Worm (Caenorhabditis elegans): ENCODE measurements around the gene F29A7.6.

F29A7.6 gene

DNA sequence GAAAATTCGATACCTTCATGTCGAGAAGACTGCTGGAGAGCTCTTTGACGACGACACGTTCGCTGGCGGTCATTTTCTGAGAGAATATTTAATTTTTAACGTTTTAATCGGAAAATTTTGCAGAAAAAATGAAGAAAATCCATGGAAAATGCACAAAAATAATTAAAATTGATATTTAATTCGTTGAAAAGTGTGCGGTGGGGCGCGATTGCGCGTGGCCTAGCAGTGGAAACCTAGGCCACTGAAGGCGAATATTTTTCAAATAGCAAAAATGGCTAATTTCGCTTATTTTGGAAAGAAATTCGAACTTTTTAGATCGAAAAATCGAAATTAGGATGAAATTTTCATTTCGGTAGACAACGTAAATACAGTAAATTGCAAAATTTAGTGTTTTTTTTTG is at the start of gene F29A7.6:
F29A7.6 (minus strand) TSS at position 76 of the 400 bp plus-strand sequence.
- TF ChIP-seq unc-62 (GFP tag; optimal IDR thresholded peaks at IDR 0.05) = no peak

DNA sequence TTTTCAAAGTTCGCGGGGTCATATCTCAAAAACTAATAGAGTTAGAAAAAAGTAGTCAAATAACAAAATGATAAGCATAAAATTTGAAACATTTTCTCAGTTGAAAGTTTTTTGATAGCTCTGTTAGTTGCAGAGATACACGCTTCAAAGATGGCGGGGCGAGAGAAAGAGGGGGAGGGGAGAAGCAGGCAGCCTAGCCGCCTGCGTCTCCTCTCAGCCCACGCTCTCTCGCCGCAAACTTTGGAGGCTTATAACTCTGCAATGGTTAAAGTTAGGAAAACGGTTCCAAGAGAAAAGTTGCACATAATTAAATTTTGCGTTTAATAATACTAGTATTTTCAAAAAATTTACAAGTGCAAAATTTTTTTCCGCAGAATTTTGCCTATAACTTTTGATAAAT is 49.4 kb upstream of the F29A7.6 start:
- TF ChIP-seq unc-62 (GFP tag; optimal IDR thresholded peaks at IDR 0.05) = no peak

DNA sequence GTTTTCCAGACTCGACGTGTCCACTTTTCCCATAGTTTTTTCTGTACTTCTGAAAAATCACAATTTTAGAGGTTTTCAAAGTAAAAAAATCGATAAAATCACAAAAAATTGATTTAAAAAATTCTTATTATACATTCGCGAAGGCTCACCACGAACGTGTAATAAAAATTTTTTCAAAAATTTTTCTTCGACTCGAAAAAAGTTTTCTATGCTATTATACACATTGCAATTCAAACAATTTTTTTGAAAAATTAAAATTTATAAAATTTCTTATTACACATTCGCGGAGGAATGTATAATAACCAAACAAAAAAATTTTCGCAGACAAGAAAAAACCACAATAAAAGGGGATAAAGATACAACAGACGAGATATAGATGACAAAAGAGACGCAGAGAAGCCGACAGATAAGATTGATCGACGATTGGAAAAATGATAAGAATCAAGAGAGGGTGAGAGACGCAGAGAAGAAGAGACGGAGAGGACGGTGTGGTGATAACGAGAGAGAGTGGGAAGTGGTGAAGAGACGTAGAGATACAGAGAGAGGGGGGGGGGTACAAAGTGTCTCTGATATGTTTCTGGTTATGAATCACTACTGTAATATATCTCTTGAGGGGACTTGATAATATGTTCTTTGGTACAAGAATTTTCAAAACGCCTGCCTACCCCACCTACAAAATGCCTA is 48.3 kb upstream of the F29A7.6 start, which contains the start of gene nhr-119:
nhr-119 (minus strand) TSS at position 51 of the 684 bp plus-strand sequence.
- TF ChIP-seq unc-62 (GFP tag; optimal IDR thresholded peaks at IDR 0.05) = no peak

DNA sequence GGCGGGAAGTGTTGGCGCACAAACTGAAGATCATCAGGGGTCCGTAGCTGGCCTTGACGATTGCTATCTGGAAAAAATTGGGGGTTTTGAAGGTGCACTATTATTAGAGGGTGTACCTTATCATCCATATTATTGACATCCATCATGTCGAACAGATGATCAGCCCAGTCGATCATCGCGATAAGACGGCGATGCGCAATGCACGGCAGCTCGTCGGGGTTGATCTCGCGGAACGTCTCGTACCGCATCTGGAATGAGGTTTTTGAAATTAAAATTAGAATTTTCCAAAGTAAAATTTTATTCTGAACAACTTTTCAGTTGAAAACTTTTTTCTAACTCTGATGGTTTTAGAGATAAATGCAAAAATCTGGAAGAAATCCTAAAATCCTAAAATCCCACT is 45.5 kb upstream of the F29A7.6 start:
- TF ChIP-seq unc-62 (GFP tag; optimal IDR thresholded peaks at IDR 0.05) = no peak

DNA sequence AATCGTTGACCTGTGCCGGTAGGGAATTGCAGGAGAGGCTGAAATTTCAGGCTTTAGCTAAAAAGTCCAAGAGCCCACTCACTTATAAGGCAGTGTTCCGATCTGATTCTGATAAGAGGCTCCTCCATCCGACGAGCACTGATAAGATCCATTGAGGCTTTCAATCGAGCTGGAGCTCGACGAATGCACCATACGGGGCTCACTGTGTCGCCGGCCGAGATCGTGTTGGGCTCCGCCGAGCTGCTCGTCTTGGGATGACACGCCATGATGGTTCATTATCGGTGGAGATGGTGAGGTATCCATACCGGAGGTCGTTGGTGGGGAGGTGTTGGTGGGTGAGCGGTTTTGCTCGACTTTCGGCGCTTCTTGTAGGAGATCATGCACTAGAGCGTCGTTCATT is 44.0 kb upstream of the F29A7.6 start:
- no peak for TF ChIP-seq unc-62 (GFP tag; optimal IDR thresholded peaks at IDR 0.05)

DNA sequence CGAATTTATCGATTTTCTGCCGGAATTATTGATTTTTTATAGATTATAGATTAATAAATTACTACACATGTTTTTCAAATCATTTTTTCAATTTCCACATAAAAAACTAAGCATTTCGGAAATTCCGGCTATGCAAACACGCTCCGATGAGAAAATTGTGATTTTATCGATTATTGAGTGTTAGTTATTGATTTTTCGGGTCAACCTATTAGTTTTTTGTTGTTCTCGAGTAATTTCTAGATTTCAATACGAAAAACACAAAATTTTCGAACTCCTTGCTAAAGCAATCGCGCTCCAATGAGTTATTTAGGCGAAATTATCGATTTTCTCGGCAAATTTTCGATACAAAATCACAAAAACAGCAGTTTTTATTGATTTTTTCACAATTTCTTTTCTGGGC is 43.0 kb upstream of the F29A7.6 start:
- TF ChIP-seq unc-62 (GFP tag; optimal IDR thresholded peaks at IDR 0.05) = no peak

DNA sequence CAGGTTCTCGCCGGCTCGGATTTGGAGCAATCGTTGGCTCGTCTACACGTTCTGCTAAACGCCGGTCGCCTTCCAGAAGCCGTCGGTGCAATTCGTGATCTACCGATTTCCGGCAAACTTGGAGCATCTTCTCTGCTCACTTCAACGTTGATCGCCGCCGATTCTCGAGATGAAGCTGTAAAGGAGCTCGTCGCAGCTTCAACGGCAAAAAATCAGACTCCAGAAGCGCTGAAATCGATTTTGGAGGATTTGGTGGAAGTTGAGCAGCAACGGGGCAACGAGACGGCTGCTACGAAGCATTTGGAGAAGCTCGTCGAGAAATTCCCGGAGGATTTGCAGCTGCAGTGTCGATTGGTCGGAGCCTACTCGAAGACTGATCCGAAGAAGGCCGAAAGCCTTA is 39.3 kb upstream of the F29A7.6 start:
- TF ChIP-seq unc-62 (GFP tag; optimal IDR thresholded peaks at IDR 0.05) = no peak

DNA sequence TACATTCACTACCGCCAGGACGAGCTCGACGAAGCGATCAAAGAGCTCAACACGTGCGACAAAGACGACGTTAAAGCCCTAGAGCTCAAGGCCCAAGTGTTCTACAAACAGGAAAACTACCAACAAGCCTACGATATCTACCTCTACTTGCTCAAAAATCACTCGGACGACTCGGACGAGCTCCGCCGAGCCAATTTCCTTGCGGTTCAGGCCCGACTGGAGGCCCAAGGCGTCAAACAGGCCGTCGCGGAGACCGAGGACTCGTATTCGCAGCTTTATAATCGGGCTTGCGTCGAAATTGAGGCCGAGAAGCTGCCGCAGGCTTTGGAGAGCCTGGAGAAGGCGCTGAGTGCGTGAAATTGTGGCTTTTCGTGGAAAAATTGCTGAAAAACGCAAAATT is 35.4 kb upstream of the F29A7.6 start:
- TF ChIP-seq unc-62 (GFP tag; optimal IDR thresholded peaks at IDR 0.05) = no peak

DNA sequence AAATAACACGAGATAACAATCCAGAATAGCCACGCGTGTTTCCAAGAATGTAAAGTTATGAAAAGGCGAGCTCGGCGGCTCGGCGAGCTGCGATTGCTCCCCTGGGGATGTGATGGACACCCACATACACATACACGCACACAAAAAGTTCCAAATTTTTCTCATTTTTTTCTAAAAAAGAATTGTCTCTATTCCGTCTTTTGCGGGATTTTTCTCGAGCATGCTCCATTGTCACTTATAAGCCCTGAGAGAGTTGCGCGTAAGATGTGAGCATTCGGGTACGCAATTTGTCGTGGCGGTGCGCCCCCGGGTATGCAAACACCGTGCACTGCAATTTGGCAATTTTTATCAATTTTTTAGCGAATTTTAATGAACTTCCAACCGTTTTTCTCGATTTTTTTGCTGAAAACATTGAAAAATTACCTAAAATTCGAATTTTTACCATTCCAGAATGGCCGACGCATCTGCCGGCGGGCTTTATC is 34.7 kb upstream of the F29A7.6 start, which contains the start of the genes F08D12.12 and srpa-72:
F08D12.12 (minus strand) TSS at position 51 of the 482 bp plus-strand sequence.
srpa-72 (plus strand) TSS at position 451 of the 482 bp plus-strand sequence.
- TF ChIP-seq unc-62 (GFP tag; optimal IDR thresholded peaks at IDR 0.05) = no peak

DNA sequence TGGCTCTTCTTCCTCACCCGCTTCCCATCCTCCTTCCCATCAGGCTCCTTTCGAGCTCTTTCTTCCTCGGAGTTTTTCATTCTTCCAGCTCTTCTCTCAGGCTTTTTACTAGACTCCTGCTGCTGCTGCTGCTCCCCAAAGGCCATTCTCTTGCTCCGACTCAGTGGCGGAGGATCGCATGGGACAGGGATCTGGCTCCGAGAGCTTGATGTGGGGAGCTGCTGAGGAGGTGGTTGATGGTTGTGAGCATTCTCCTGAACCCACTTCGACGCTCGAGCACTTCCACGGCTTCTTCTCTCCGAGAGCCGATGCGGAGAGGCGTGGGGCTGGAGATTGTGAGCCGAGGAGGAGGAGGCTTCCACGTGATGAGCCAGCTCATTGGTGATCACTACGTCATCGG is 33.4 kb upstream of the F29A7.6 start:
- TF ChIP-seq unc-62 (GFP tag; optimal IDR thresholded peaks at IDR 0.05) = no peak

DNA sequence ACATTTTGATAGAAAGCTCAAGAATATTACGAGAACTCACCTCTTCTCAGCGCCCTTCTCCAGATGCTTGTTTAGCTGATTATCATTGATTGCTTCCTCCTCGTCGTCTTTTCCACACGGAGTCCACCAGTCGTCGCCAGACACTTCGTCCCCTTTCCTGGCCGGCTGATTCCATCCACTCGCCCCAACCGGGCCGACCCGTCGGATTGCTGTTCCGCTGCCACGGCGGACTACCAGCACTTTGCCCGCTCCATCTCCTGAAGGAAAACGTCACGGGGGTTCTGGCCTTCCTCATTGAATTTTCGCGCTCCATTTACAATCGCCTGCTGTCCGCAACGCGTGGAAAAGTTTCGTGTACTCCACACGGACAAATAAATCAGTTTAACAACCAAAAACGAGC is 31.0 kb upstream of the F29A7.6 start:
- TF ChIP-seq unc-62 (GFP tag; optimal IDR thresholded peaks at IDR 0.05) = no peak

DNA sequence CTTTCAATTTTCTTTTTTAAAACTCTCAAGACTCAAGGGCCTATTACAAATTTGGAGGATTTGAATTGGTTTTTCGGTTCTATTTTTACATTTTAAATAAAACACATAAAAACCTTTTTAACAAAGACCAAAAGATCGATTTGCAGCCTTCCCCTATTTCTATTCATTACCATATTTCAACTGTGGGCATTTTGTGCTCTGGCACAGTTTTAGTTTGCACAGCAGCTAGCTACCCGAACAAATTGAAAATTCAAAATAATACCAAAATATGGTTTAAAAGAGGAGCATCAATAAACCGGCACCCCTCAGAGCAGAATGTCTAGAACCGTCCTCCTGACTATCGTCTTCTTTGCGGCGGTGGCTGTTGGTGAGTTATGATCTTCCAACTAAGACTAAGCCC is 28.9 kb upstream of the F29A7.6 start, which contains the start of gene F08D12.2:
F08D12.2 (plus strand) TSS at position 301 of the 400 bp plus-strand sequence.
- TF ChIP-seq unc-62 (GFP tag; optimal IDR thresholded peaks at IDR 0.05) = no peak

DNA sequence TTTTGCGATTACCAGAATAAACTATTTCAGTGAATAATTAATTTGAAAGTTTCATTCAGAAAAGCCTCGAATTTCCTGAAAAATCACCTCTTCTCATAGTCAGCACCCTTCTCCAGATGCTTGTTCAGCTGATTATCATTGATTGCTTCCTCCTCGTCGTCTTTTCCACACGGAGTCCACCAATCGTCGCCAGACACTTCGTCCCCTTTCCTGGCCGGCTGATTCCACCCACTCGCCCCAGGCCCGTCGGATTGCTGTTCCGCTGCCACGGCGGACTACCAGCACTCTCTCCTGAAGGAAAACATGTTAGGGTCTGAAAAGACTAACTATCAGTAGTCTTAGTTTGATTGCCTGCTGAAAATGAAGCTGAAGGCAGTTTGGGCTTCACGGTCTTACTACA is 28.4 kb upstream of the F29A7.6 start:
- TF ChIP-seq unc-62 (GFP tag; optimal IDR thresholded peaks at IDR 0.05) = no peak

DNA sequence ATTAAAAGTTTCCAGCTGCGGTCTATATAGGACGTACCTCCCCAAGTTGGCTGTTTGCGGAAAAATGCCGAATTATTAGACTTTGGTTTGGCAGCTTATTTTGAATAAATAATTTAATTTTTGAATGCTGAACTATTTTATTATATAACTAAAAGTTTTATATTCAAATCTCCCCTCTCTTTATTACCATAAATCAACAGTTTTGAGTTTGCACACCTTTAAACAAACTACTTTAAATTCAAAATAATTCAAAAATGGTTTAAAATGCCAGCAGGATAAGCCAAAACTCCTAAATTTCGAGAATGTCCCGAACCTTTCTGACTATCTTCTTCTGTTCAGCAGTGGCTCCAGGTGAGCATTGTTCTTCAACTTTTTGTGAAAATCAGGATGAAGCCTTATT is 26.8 kb upstream of the F29A7.6 start, which contains the start of gene F08D12.3:
F08D12.3 (plus strand) TSS at position 301 of the 400 bp plus-strand sequence.
- TF ChIP-seq unc-62 (GFP tag; optimal IDR thresholded peaks at IDR 0.05) = no peak

DNA sequence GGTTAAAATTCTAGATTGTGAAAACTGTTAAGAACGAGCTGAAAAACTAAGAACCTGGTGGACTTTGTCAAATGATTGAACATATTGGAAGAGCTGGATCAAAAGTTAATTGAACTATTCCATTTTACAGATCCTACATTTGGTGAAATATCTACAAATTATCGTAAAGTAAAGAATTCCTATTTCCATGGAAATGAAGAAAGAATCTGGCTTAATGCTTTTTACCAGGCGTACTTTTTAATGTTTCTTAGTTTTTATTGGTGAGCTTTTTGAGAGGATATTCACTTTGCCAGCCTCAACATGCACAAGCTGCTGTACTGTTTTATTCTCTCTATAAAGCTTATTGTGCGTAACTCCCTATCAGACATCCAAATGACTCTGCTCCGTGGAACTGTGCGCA is 25.4 kb upstream of the F29A7.6 start, which contains the start of gene F08D12.4:
F08D12.4 (plus strand) TSS at position 301 of the 400 bp plus-strand sequence.
- TF ChIP-seq unc-62 (GFP tag; optimal IDR thresholded peaks at IDR 0.05) = no peak

DNA sequence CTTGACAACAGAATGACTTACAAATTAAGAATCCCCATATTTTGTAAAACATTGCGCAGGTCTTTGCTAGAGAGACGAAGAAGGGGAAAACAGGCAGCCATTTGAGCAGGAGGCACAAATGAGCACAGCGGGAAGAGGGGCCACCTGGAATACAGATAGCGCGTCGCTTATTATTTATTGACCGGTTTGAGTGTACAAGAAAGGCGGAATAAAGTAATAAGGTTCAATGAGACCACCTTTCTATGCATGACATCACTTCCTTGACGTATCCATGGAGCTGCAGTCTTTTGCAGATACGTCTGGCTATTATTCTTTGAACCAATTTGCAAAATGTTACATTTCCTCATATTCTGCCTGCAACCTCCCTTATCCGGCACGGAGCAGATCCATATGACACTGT is 22.5 kb upstream of the F29A7.6 start, which contains the start of gene fbxb-111:
fbxb-111 (minus strand) TSS at position 101 of the 400 bp plus-strand sequence.
- no peak for TF ChIP-seq unc-62 (GFP tag; optimal IDR thresholded peaks at IDR 0.05)

DNA sequence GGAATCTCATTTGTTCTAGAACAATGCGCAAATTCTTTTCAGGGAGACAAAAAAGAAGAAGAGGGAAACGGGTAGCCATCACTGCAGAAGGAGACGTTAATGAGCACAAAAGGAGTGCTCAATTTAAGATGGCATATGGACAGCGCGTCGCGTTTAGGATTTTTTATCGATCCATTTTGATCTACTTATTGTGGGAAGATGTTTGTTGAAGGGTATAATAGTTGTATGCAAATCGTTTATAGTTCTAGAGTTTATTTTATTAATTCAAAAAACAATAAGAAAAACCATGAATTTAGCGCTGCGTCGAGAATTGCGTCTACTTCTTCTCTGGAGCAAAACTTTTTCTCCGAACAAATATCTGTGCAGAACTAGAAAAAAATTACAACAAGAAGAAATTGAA is 21.1 kb upstream of the F29A7.6 start, which contains the start of gene sdz-9:
sdz-9 (minus strand) TSS at position 101 of the 400 bp plus-strand sequence.
- TF ChIP-seq unc-62 (GFP tag; optimal IDR thresholded peaks at IDR 0.05) = no peak

Data from whole organism, dauer.